Worm (Caenorhabditis elegans) whole organism, L4 larva: Measurements from ENCODE around the gene dhs-12.

ENCODE experiments used
- F10B5.3 ChIP-seq: sonication (generic microtip); optimal IDR thresholded peaks from 2 replicates; lab custom pipeline; 2016; ENCODE audit warnings: mild to moderate bottlenecking, missing genetic modification characterization, missing compliant biosample characterization
- F26F4.8 ChIP-seq: fragments of 200-800 bp; sonication (Bioruptor generic); conservative IDR thresholded peaks from 2 replicates; pipeline ENCODE4 v1.3.6; 2022; ENCODE audit warnings: missing genetic modification characterization, missing compliant biosample characterization
- R02D3.7 ChIP-seq: fragments of 150-350 bp; sonication (generic microtip); optimal IDR thresholded peaks from 3 replicates; lab custom pipeline; 2014; ENCODE audit warnings: missing biosample characterization, missing genetic modification characterization
- Y75B8A.6 ChIP-seq: fragments of 200-800 bp; sonication (Bioruptor generic); IDR thresholded peaks from 2 replicates; pipeline ENCODE4 v1.3.6; 2022; ENCODE audit warnings: missing genetic modification reagents, missing genetic modification characterization, missing compliant biosample characterization
- aha-1 ChIP-seq: fragments of 150-350 bp; peaks from one replicate; lab custom pipeline; 2014; ENCODE audit warnings: missing biosample characterization, missing genetic modification characterization
- ama-1 ChIP-seq: fragments of 150-350 bp; optimal IDR thresholded peaks from 2 replicates; lab custom pipeline; 2014; ENCODE audit warnings: inconsistent platforms, mixed read lengths
- arid-1 ChIP-seq: fragments of 200-800 bp; sonication (Bioruptor generic); conservative IDR thresholded peaks from 2 replicates; pipeline ENCODE4 v1.3.6; 2022; ENCODE audit warnings: missing genetic modification reagents, missing genetic modification characterization, missing compliant biosample characterization
- attf-4 ChIP-seq: sonication (generic microtip); optimal IDR thresholded peaks from 3 replicates; lab custom pipeline; 2017; ENCODE audit warnings: missing biosample characterization, missing genetic modification characterization
- ceh-28 ChIP-seq: fragments of 150-350 bp; optimal IDR thresholded peaks from 2 replicates; lab custom pipeline; 2014; ENCODE audit warnings: missing biosample characterization, missing genetic modification reagents, missing genetic modification characterization
- ceh-62 ChIP-seq: sonication (generic microtip); optimal IDR thresholded peaks from 2 replicates; lab custom pipeline; 2017; ENCODE audit warnings: missing biosample characterization, missing genetic modification characterization
- ceh-82 ChIP-seq: sonication (generic microtip); optimal IDR thresholded peaks from 2 replicates; lab custom pipeline; 2017; ENCODE audit warnings: missing biosample characterization, missing genetic modification characterization
- ces-1 ChIP-seq: fragments of 150-350 bp; sonication (generic microtip); optimal IDR thresholded peaks from 4 replicates; lab custom pipeline; 2014; ENCODE audit warnings: missing biosample characterization, missing genetic modification reagents, missing genetic modification characterization
- daf-12 ChIP-seq: fragments of 150-350 bp; optimal IDR thresholded peaks from 2 replicates; lab custom pipeline; 2014; ENCODE audit warnings: missing biosample characterization, missing genetic modification reagents, missing genetic modification characterization
- daf-19 ChIP-seq: fragments of 200-800 bp; sonication (Bioruptor generic); conservative IDR thresholded peaks from 2 replicates; pipeline ENCODE4 v1.3.6; 2022; ENCODE audit warnings: missing genetic modification characterization, missing compliant biosample characterization
- dmd-6 ChIP-seq: fragments of 200-800 bp; sonication (Bioruptor generic); IDR thresholded peaks from 2 replicates; pipeline ENCODE4 v1.3.6; 2022; ENCODE audit warnings: missing genetic modification reagents, missing genetic modification characterization, missing compliant biosample characterization
- dmd-8 ChIP-seq: fragments of 200-800 bp; sonication (Bioruptor generic); IDR thresholded peaks from 2 replicates; pipeline ENCODE4 v1.3.6; 2022; ENCODE audit warnings: missing genetic modification characterization, missing compliant biosample characterization
- duxl-1 ChIP-seq: sonication (generic microtip); optimal IDR thresholded peaks from 2 replicates; lab custom pipeline; 2016; ENCODE audit warnings: mild to moderate bottlenecking, missing genetic modification characterization, moderate library complexity, missing compliant biosample characterization; ENCODE audit not compliant: poor library complexity
- fkh-10 ChIP-seq: fragments of 150-350 bp; optimal IDR thresholded peaks from 2 replicates; lab custom pipeline; 2014; ENCODE audit warnings: missing biosample characterization, missing genetic modification reagents, missing genetic modification characterization
- hif-1 ChIP-seq, 2 experiments: sonication (generic microtip); optimal IDR thresholded peaks; 2 replicates each; lab custom pipeline; 2016 to 2017; ENCODE audit warnings: missing compliant biosample characterization in 2 of 2, missing genetic modification characterization in 2 of 2, missing genetic modification reagents in 2 of 2, missing genotype in 2 of 2, mild to moderate bottlenecking in 1 of 2
- hmg-1.1 ChIP-seq: fragments of 200-800 bp; sonication (Bioruptor generic); IDR thresholded peaks from 2 replicates; pipeline ENCODE4 v1.3.6; 2022; ENCODE audit warnings: missing genetic modification reagents, missing genetic modification characterization, missing compliant biosample characterization
- lin-29 ChIP-seq: fragments of 200-800 bp; sonication (Bioruptor generic); IDR thresholded peaks from 2 replicates; pipeline ENCODE4 v1.3.6; 2022; ENCODE audit warnings: missing genetic modification reagents, missing genetic modification characterization, missing compliant biosample characterization
- lin-38 ChIP-seq: fragments of 200-800 bp; sonication (Bioruptor generic); IDR thresholded peaks from 2 replicates; pipeline ENCODE4 v1.3.6; 2022; ENCODE audit warnings: missing genetic modification reagents, missing genetic modification characterization, missing compliant biosample characterization
- mdl-1 ChIP-seq, 2 experiments: fragments of 150-350 bp in 1 of 2; sonication (generic microtip) in 1 of 2; optimal IDR thresholded peaks; 2 replicates each; lab custom pipeline; 2014 to 2017; ENCODE audit warnings: missing biosample characterization in 2 of 2, missing genetic modification characterization in 2 of 2
- mxl-2 ChIP-seq: fragments of 200-800 bp; sonication (Bioruptor generic); conservative IDR thresholded peaks from 2 replicates; pipeline ENCODE4 v1.3.6; 2022; ENCODE audit warnings: missing genetic modification reagents, missing genetic modification characterization, missing compliant biosample characterization
- nhr-42 ChIP-seq: fragments of 200-800 bp; sonication (Bioruptor generic); IDR thresholded peaks from 2 replicates; pipeline ENCODE4 v1.3.6; 2022; ENCODE audit warnings: missing genetic modification characterization, missing compliant biosample characterization
- nhr-6 ChIP-seq: fragments of 150-350 bp; optimal IDR thresholded peaks from 2 replicates; lab custom pipeline; 2014; ENCODE audit warnings: missing biosample characterization, missing genetic modification characterization
- pha-4 ChIP-seq, 2 experiments: fragments of 150-350 bp in 1 of 2; fragments of 200-800 bp in 1 of 2; sonication (Bioruptor generic) in 1 of 2; IDR thresholded peaks in 1 of 2; optimal IDR thresholded peaks in 1 of 2; 2 replicates each; pipeline versions ENCODE4 v1.3.6 to Lab custom; 2014 to 2022; ENCODE audit warnings: missing genetic modification characterization in 2 of 2, missing genetic modification reagents in 2 of 2, missing biosample characterization in 1 of 2, missing compliant biosample characterization in 1 of 2
- php-3 ChIP-seq: fragments of 200-800 bp; sonication (Bioruptor generic); IDR thresholded peaks from 2 replicates; pipeline ENCODE4 v1.3.6; 2022; ENCODE audit warnings: missing genetic modification reagents, missing genetic modification characterization, missing compliant biosample characterization
- saeg-2 ChIP-seq: fragments of 200-800 bp; sonication (Bioruptor generic); IDR thresholded peaks from 2 replicates; pipeline ENCODE4 v1.3.6; 2022; ENCODE audit warnings: missing genetic modification reagents, missing genetic modification characterization, missing compliant biosample characterization
- snpc-1.2 ChIP-seq: fragments of 200-800 bp; sonication (Bioruptor generic); IDR thresholded peaks from 2 replicates; pipeline ENCODE4 v1.3.6; 2022; ENCODE audit warnings: missing genetic modification reagents, missing genetic modification characterization, missing compliant biosample characterization
- spr-3 ChIP-seq: fragments of 200-800 bp; sonication (Bioruptor generic); optimal IDR thresholded peaks from 2 replicates; lab custom pipeline; 2018; ENCODE audit warnings: mild to moderate bottlenecking, missing genetic modification characterization, missing compliant biosample characterization
- tra-1 ChIP-seq: fragments of 200-800 bp; sonication (Bioruptor generic); IDR thresholded peaks from 2 replicates; pipeline ENCODE4 v1.3.6; 2022; ENCODE audit warnings: missing genetic modification reagents, missing genetic modification characterization, missing compliant biosample characterization
- unc-39 ChIP-seq: sonication (generic microtip); optimal IDR thresholded peaks from 2 replicates; lab custom pipeline; 2017; ENCODE audit warnings: missing biosample characterization, missing genetic modification characterization
- zag-1 ChIP-seq: fragments of 150-350 bp; optimal IDR thresholded peaks from 2 replicates; lab custom pipeline; 2014; ENCODE audit warnings: missing biosample characterization, missing genetic modification characterization
- zfp-2 ChIP-seq: sonication (generic microtip); optimal IDR thresholded peaks from 2 replicates; lab custom pipeline; 2016; ENCODE audit warnings: mild to moderate bottlenecking, missing genetic modification characterization, missing compliant biosample characterization
- ztf-7 ChIP-seq: fragments of 150-350 bp; optimal IDR thresholded peaks from 2 replicates; lab custom pipeline; 2014; ENCODE audit warnings: missing biosample characterization, missing genetic modification characterization

dhs-12 gene

DNA sequence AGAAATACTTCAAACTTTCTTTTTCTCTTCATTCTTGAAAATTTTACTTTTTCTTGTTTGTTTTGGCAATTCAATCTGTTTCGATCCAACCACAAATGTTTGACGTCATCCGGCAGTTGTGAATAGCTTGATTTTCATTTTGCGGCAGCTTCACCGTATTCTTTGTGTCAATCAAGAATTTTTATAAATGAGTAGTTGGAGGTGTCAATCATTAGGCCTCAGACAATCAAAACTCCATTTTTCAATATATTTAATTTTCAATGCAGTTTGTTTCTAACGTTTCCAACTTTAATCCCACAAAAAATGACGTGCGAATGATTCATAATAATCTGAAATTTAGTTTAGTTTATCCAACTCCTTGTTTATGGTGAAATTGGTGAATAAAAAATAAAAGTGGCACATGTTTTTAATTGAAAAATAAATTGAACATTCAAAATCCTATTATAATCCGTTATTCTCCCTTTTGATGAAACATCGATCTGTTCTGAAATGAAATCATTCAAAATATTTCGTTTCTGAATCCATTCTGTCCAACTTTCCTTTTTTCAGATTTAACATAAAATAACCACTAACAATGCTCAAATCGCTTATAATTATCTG, 15.3 kb downstream of the dhs-12 start, which contains the start of gene ttr-53:
TSS of gene ttr-53 (plus strand) at position 550 of the 600 bp plus-strand sequence.
- TF ChIP-seq unc-39 (tag; lab: Kevin White, UChicago) = no peak
- TF ChIP-seq pha-4 (GFP tag; IDR thresholded peaks at IDR 0.05; lab: Robert Waterston, UW) = no peak
- TF ChIP-seq pha-4 (tag; optimal IDR thresholded peaks at IDR 0.05; lab: Kevin White, UChicago) = no peak
- peak; percentile 30 for TF ChIP-seq aha-1 (tag; lab: Kevin White, UChicago)
- no peak for TF ChIP-seq duxl-1 (tag; lab: Kevin White, UChicago)
- TF ChIP-seq Y75B8A.6 (GFP tag; lab: Robert Waterston, UW) = no peak
- 0 out of 2 replicates have a peak, but pooled peaks have one; percentile 11 for TF ChIP-seq dmd-6 (GFP tag; lab: Robert Waterston, UW)
- TF ChIP-seq ces-1 (GFP tag; lab: Kevin White, UChicago) = no peak
- no peak for TF ChIP-seq zag-1 (tag; lab: Kevin White, UChicago)
- no peak for TF ChIP-seq F26F4.8 (GFP tag; lab: Robert Waterston, UW)
- no peak for TF ChIP-seq php-3 (GFP tag; lab: Robert Waterston, UW)

DNA sequence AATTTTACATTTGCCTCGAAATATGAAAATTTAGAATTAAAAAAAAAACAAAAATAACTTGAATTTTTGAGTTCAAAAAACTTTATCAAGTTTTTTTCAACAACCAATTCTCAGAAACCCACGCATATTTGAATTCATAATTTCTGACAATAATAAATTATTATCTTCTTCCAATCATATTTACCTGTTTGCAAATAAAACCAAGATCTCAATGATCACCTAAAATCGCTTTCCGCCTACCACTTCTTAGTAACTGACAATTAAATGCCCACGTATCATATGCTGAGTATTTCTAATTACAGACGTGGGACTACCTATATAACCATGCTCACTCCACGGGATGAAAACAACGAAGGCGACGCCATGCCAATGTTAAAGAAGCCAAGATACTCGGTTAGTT, 19.5 kb downstream of the dhs-12 start, which contains the start of gene pps-1:
TSS of gene pps-1 (plus strand) at position 301 of the 400 bp plus-strand sequence.
- no peak for TF ChIP-seq ztf-7 (tag; lab: Kevin White, UChicago)
- no peak for TF ChIP-seq ceh-62 (tag; lab: Kevin White, UChicago)
- TF ChIP-seq nhr-42 = no peak
- TF ChIP-seq daf-19 (GFP tag; lab: Robert Waterston, UW) = 0 out of 2 replicates have a peak, but pooled peaks have one; percentile 13

ce11 chrIV:10164086-10164485, 21.8 kb downstream of the dhs-12 start:
- no peak for TF ChIP-seq nhr-6 (tag; lab: Kevin White, UChicago)
- no peak for TF ChIP-seq tra-1 (GFP tag; lab: Robert Waterston, UW)
- TF ChIP-seq R02D3.7 = no peak
- TF ChIP-seq daf-12 (tag; lab: Kevin White, UChicago) = no peak
- peak; percentile 28; the same call in 1 of the 2 replicates for TF ChIP-seq lin-38 (GFP tag; lab: Robert Waterston, UW)

- TF ChIP-seq aha-1 (tag; lab: Kevin White, UChicago) (peak; percentile 20), ces-1 (GFP tag; lab: Kevin White, UChicago) (peak; percentile 92), arid-1 (GFP tag; lab: Robert Waterston, UW) (no peak), fkh-10 (GFP tag; lab: Kevin White, UChicago) (peak; percentile 79)
Measured at ce11 chrIV:10170808-10171207, 28.6 kb downstream of the dhs-12 start.

DNA sequence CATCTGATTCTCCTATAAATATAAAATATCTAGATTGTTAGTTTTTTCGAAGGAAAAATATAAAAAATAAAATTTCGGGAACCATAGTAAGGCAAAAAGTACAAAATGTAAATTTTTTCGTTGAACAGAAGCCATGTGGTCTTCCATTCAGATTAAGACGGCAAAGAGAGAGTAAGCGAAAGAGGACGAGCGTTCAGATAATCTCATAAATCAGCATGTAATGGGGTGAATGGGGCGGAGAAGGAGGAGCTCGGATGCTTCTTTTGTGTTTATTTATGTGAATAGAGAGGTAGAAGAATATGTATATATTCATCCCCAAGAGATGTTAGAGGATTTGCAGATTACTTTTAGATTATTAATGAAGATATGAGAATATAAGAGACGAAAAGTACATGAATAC, 32.1 kb downstream of the dhs-12 start, which contains the start of gene pxf-1:
TSS of gene pxf-1 (minus strand) at position 14 of the 400 bp plus-strand sequence.
- no peak for TF ChIP-seq attf-4 (tag; lab: Kevin White, UChicago)
- no peak for TF ChIP-seq zfp-2 (tag; lab: Kevin White, UChicago)
- TF ChIP-seq dmd-8 (GFP tag; lab: Robert Waterston, UW) = no peak
- TF ChIP-seq ama-1 = no peak
- TF ChIP-seq daf-19 (GFP tag; lab: Robert Waterston, UW) = no peak
- TF ChIP-seq mdl-1 (tag; optimal IDR thresholded peaks at IDR 0.05; lab: Kevin White, UChicago) = no peak
- no peak for TF ChIP-seq spr-3 (GFP tag; lab: Kevin White, UChicago)
- TF ChIP-seq ceh-28 = no peak
- no peak for TF ChIP-seq saeg-2 (GFP tag; lab: Robert Waterston, UW)
- no peak for TF ChIP-seq ceh-82 (tag; lab: Kevin White, UChicago)
- TF ChIP-seq snpc-1.2 (GFP tag; lab: Robert Waterston, UW) = no peak
- no peak for TF ChIP-seq mxl-2 (GFP tag; lab: Robert Waterston, UW)
- TF ChIP-seq F26F4.8 (GFP tag; lab: Robert Waterston, UW) = no peak
- TF ChIP-seq hif-1 (tag; optimal IDR thresholded peaks at IDR 0.05; lab: Kevin White, UChicago) = no peak
- no peak for TF ChIP-seq F10B5.3
- no peak for TF ChIP-seq lin-29
- no peak for TF ChIP-seq unc-39 (tag; lab: Kevin White, UChicago)
- no peak for TF ChIP-seq hmg-1.1 (GFP tag; lab: Robert Waterston, UW)
